Worm (Caenorhabditis elegans) whole organism, late embryonic: ENCODE data around the gene rps-23.

Source experiments
- K09A11.1 ChIP-seq: sonication (generic microtip); optimal IDR thresholded peaks from 2 replicates; lab custom pipeline; 2017; ENCODE audit warnings: antibody characterized with exemption, mild to moderate bottlenecking, missing genetic modification characterization, missing compliant biosample characterization; ENCODE audit not compliant: insufficient read depth
- T23F11.4 ChIP-seq: fragments of 200-800 bp; sonication (Bioruptor generic); optimal IDR thresholded peaks from 2 replicates; lab custom pipeline; 2018; ENCODE audit warnings: mild to moderate bottlenecking, missing genetic modification characterization, missing compliant biosample characterization
- ahr-1 ChIP-seq: sonication (generic microtip); optimal IDR thresholded peaks from 2 replicates; lab custom pipeline; 2016; ENCODE audit warnings: missing genetic modification characterization, missing compliant biosample characterization
- ama-1 ChIP-seq: fragments of 150-350 bp; optimal IDR thresholded peaks from 2 replicates; lab custom pipeline; 2014
- ceh-14 ChIP-seq: sonication (generic microtip); optimal IDR thresholded peaks from 2 replicates; lab custom pipeline; 2016; ENCODE audit warnings: missing genotype, missing genetic modification characterization, missing compliant biosample characterization
- ceh-30 ChIP-seq: fragments of 150-350 bp; optimal IDR thresholded peaks from 2 replicates; lab custom pipeline; 2014; ENCODE audit warnings: missing biosample characterization, missing genetic modification characterization
- ceh-6 ChIP-seq: fragments of 200-800 bp; sonication (Bioruptor generic); optimal IDR thresholded peaks from 2 replicates; lab custom pipeline; 2018; ENCODE audit warnings: mild to moderate bottlenecking, missing genetic modification characterization, missing compliant biosample characterization
- ceh-9 ChIP-seq: sonication (generic microtip); optimal IDR thresholded peaks from 2 replicates; lab custom pipeline; 2016; ENCODE audit warnings: mild to moderate bottlenecking, missing genetic modification characterization, inconsistent platforms, missing compliant biosample characterization
- fax-1 ChIP-seq: sonication (generic microtip); optimal IDR thresholded peaks from 2 replicates; lab custom pipeline; 2016; ENCODE audit warnings: missing genotype, missing genetic modification characterization, missing compliant biosample characterization
- lin-11 ChIP-seq: fragments of 200-800 bp; sonication (Bioruptor generic); optimal IDR thresholded peaks from 2 replicates; lab custom pipeline; 2018; ENCODE audit warnings: mild to moderate bottlenecking, missing genetic modification characterization, missing compliant biosample characterization
- nhr-11 ChIP-seq: fragments of 150-350 bp; optimal IDR thresholded peaks from 2 replicates; lab custom pipeline; 2014; ENCODE audit warnings: missing biosample characterization, missing genetic modification characterization
- pha-4 ChIP-seq: fragments of 150-350 bp; optimal IDR thresholded peaks from 2 replicates; lab custom pipeline; 2018; ENCODE audit warnings: missing biosample characterization, missing genetic modification reagents, missing genetic modification characterization
- sox-4 ChIP-seq: sonication (generic microtip); optimal IDR thresholded peaks from 2 replicates; lab custom pipeline; 2017; ENCODE audit warnings: mild to moderate bottlenecking, missing genetic modification characterization, inconsistent platforms, missing compliant biosample characterization
- tbx-2 ChIP-seq: sonication (generic microtip); optimal IDR thresholded peaks from 2 replicates; lab custom pipeline; 2016; ENCODE audit warnings: missing genetic modification characterization, missing compliant biosample characterization

DNA sequence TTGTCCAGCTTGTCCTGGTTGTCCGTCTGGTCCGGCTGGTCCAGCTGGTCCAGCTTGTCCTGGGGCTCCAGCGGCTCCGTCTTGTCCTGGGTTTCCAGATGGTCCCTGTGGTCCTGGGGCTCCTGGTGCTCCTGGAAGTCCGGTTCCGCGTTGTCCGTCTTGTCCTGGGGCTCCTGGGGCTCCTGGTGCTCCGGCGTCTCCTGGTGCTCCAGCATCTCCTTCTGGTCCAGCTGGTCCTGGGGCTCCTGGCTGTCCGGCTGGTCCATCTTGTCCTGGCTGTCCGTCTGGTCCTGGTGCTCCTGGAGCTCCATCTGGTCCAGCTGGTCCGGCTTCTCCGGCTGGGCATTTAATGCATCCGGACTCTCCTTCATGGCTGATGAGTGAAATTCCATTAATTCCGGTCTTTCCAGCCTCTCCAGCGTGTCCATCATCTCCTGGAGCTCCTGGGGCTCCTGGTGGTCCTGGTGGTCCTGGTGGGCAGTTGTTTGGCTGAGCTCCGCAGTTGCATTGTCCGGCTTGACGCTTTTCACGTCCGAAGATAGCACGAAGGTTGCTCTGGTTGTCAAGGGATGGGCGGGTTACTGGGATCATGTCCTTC, 36.9 kb upstream of the rps-23 start:
- TF ChIP-seq ceh-30 (tag; lab: Kevin White, UChicago) (no peak), nhr-11 (tag; lab: Kevin White, UChicago) (no peak), ceh-14 (no peak), ahr-1 (tag; lab: Kevin White, UChicago) (no peak), K09A11.1 (tag; lab: Kevin White, UChicago) (no peak), sox-4 (tag; lab: Kevin White, UChicago) (no peak), tbx-2 (no peak), ama-1 (lab: Kevin White, UChicago) (no peak), pha-4 (tag; lab: Kevin White, UChicago) (no peak), T23F11.4 (GFP tag; lab: Kevin White, UChicago) (no peak), ceh-9 (tag; lab: Kevin White, UChicago) (no peak), fax-1 (no peak), ceh-6 (GFP tag; lab: Kevin White, UChicago) (no peak), lin-11 (tag; lab: Kevin White, UChicago) (no peak)
